Fruit fly (Drosophila melanogaster) whole organism, embryonic: Measurements from ENCODE around the gene CG10669.

Source experiments
- B-H2 ChIP-seq: fragments of 200-800 bp; sonication (Bioruptor generic); optimal IDR thresholded peaks from 2 replicates; lab custom pipeline; 2018; ENCODE audit warnings: missing biosample characterization, mild to moderate bottlenecking, missing genetic modification characterization
- CG10565 ChIP-seq: fragments of 200-800 bp; sonication (Bioruptor generic); optimal IDR thresholded peaks from 3 replicates; lab custom pipeline; 2016; ENCODE audit warnings: missing biosample characterization, mild to moderate bottlenecking, missing genetic modification characterization
- CG12391 ChIP-seq: fragments of 200-800 bp; sonication (Bioruptor generic); optimal IDR thresholded peaks from 3 replicates; lab custom pipeline; 2018; ENCODE audit warnings: missing biosample characterization, mild to moderate bottlenecking, missing genetic modification characterization, moderate library complexity
- CG13894 ChIP-seq: fragments of 200-800 bp; sonication (Bioruptor generic); optimal IDR thresholded peaks from 3 replicates; lab custom pipeline; 2018; ENCODE audit warnings: missing biosample characterization, mild to moderate bottlenecking, missing genetic modification characterization, moderate library complexity
- CG15514 ChIP-seq: fragments of 200-800 bp; sonication (Bioruptor generic); optimal IDR thresholded peaks from 3 replicates; lab custom pipeline; 2017; ENCODE audit warnings: missing biosample characterization, missing genetic modification characterization, mild to moderate bottlenecking, moderate library complexity, missing genetic modification reagents
- CG16779 ChIP-seq: fragments of 200-800 bp; sonication (Bioruptor generic); IDR thresholded peaks from 2 replicates; pipeline ENCODE4 v1.3.6; 2022; ENCODE audit warnings: missing biosample characterization, missing genetic modification characterization
- CG17385 ChIP-seq: fragments of 200-800 bp; sonication (Bioruptor generic); optimal IDR thresholded peaks from 3 replicates; lab custom pipeline; 2018; ENCODE audit warnings: missing biosample characterization, mild to moderate bottlenecking, missing genetic modification characterization
- CG3065 ChIP-seq: fragments of 200-800 bp; sonication (Bioruptor generic); optimal IDR thresholded peaks from 2 replicates; lab custom pipeline; 2016; ENCODE audit warnings: missing biosample characterization, missing genetic modification characterization
- CG34224 ChIP-seq: fragments of 200-800 bp; sonication (Bioruptor generic); IDR thresholded peaks from 3 replicates; pipeline ENCODE4 v1.3.6; 2022; ENCODE audit warnings: missing biosample characterization, missing genetic modification characterization; ENCODE audit not compliant: partially characterized antibody
- CG34422 ChIP-seq: fragments of 200-800 bp; sonication (Bioruptor generic); IDR thresholded peaks from 3 replicates; pipeline ENCODE4 v1.3.6; 2022; ENCODE audit warnings: missing biosample characterization, missing genetic modification characterization
- CG6765 ChIP-seq: fragments of 200-800 bp; sonication (Bioruptor generic); optimal IDR thresholded peaks from 3 replicates; lab custom pipeline; 2017; ENCODE audit warnings: missing biosample characterization, mild to moderate bottlenecking, missing genetic modification characterization
- CkIIα-i1 ChIP-seq: fragments of 200-800 bp; sonication (Bioruptor generic); IDR thresholded peaks from 2 replicates; pipeline ENCODE4 v1.3.6; 2022; ENCODE audit warnings: missing biosample characterization, missing genetic modification characterization
- GATAe ChIP-seq: fragments of 200-800 bp; sonication (Bioruptor generic); conservative IDR thresholded peaks from 2 replicates; pipeline ENCODE4 v1.3.6; 2022; ENCODE audit warnings: missing biosample characterization, missing genetic modification characterization
- HLH54F ChIP-seq: fragments of 200-800 bp; sonication (Bioruptor generic); optimal IDR thresholded peaks from 3 replicates; lab custom pipeline; 2016; ENCODE audit warnings: missing biosample characterization, missing genetic modification characterization
- Hey ChIP-seq: fragments of 200-800 bp; sonication (Bioruptor generic); optimal IDR thresholded peaks from 3 replicates; lab custom pipeline; 2018; ENCODE audit warnings: missing biosample characterization, mild to moderate bottlenecking, missing genetic modification characterization
- Hr78 ChIP-seq, 2 experiments: fragments of 200-800 bp in 1 of 2; fragments of >200 bp in 1 of 2; sonication (Bioruptor generic) in 1 of 2; optimal IDR thresholded peaks; 2 replicates each; lab custom pipeline; 2017 to 2019; ENCODE audit warnings: missing biosample characterization in 2 of 2, missing genetic modification characterization in 2 of 2, mild to moderate bottlenecking in 1 of 2, moderate library complexity in 1 of 2
- Lim3 ChIP-seq: fragments of 200-800 bp; sonication (Bioruptor generic); IDR thresholded peaks from 2 replicates; pipeline ENCODE4 v1.3.6; 2022; ENCODE audit warnings: missing biosample characterization, missing genetic modification characterization
- Meics ChIP-seq: fragments of 200-800 bp; sonication (Bioruptor generic); optimal IDR thresholded peaks from 2 replicates; lab custom pipeline; 2017; ENCODE audit warnings: missing biosample characterization, mild to moderate bottlenecking, missing genetic modification characterization
- NK7.1 ChIP-seq: fragments of 200-800 bp; sonication (Bioruptor generic); optimal IDR thresholded peaks from 3 replicates; lab custom pipeline; 2016; ENCODE audit warnings: missing biosample characterization, missing genetic modification characterization
- Nf-YB ChIP-seq: fragments of 200-800 bp; sonication (Bioruptor generic); optimal IDR thresholded peaks from 3 replicates; lab custom pipeline; 2019; ENCODE audit warnings: missing biosample characterization, mild to moderate bottlenecking, missing genetic modification characterization, moderate library complexity
- NfI ChIP-seq: fragments of 200-800 bp; sonication (Bioruptor generic); optimal IDR thresholded peaks from 3 replicates; lab custom pipeline; 2018; ENCODE audit warnings: missing biosample characterization, mild to moderate bottlenecking, missing genetic modification characterization, moderate library complexity
- PHDP ChIP-seq: fragments of 200-800 bp; sonication (Bioruptor generic); optimal IDR thresholded peaks from 3 replicates; lab custom pipeline; 2018; ENCODE audit warnings: missing biosample characterization, mild to moderate bottlenecking, missing genetic modification characterization, moderate library complexity
- Six4 ChIP-seq: fragments of 200-800 bp; sonication (Bioruptor generic); optimal IDR thresholded peaks from 2 replicates; lab custom pipeline; 2016; ENCODE audit warnings: missing biosample characterization, missing genetic modification characterization
- Trl ChIP-seq, 3 experiments: fragments of >200 bp in 2 of 3; fragments of 200-800 bp in 1 of 3; sonication (Bioruptor generic) in 1 of 3; optimal IDR thresholded peaks; 2 replicates in 1 of 3; 3 replicates in 2 of 3; lab custom pipeline; 2016 to 2017; ENCODE audit warnings: missing biosample characterization in 1 of 3, missing genetic modification characterization in 1 of 3
- YL-1 ChIP-seq: fragments of 200-800 bp; sonication (Bioruptor generic); optimal IDR thresholded peaks from 3 replicates; lab custom pipeline; 2017; ENCODE audit warnings: missing biosample characterization, mild to moderate bottlenecking, missing genetic modification characterization
- cas ChIP-seq: fragments of 200-800 bp; sonication (Bioruptor generic); IDR thresholded peaks from 2 replicates; pipeline ENCODE4 v1.3.6; 2022; ENCODE audit warnings: missing biosample characterization, missing genetic modification characterization
- cg ChIP-seq: fragments of 200-800 bp; sonication (Bioruptor generic); optimal IDR thresholded peaks from 3 replicates; lab custom pipeline; 2019; ENCODE audit warnings: missing biosample characterization, mild to moderate bottlenecking, missing genetic modification characterization, moderate library complexity
- chinmo ChIP-seq: fragments of 200-800 bp; sonication (Bioruptor generic); IDR thresholded peaks from 4 replicates; pipeline ENCODE4 v1.3.6; 2022; ENCODE audit warnings: missing biosample characterization, missing genetic modification characterization; ENCODE audit not compliant: partially characterized antibody
- chn ChIP-seq: fragments of 200-800 bp; sonication (Bioruptor generic); optimal IDR thresholded peaks from 2 replicates; lab custom pipeline; 2016; ENCODE audit warnings: missing biosample characterization, missing genetic modification characterization
- ci ChIP-seq: fragments of 200-800 bp; sonication (Bioruptor generic); IDR thresholded peaks from 3 replicates; pipeline ENCODE4 v1.3.6; 2022; ENCODE audit warnings: missing biosample characterization, missing genetic modification characterization
- danr ChIP-seq: fragments of 200-800 bp; sonication (Bioruptor generic); IDR thresholded peaks from 2 replicates; pipeline ENCODE4 v1.3.6; 2022; ENCODE audit warnings: missing biosample characterization, missing genetic modification characterization
- dysf ChIP-seq: fragments of 200-800 bp; sonication (Bioruptor generic); IDR thresholded peaks from 3 replicates; pipeline ENCODE4 v1.3.6; 2022; ENCODE audit warnings: missing biosample characterization, missing genetic modification characterization
- exex ChIP-seq: fragments of 200-800 bp; sonication (Bioruptor generic); optimal IDR thresholded peaks from 4 replicates; lab custom pipeline; 2018; ENCODE audit warnings: missing biosample characterization, mild to moderate bottlenecking, missing genetic modification characterization, moderate library complexity
- fd96Cb ChIP-seq: fragments of 200-800 bp; sonication (Bioruptor generic); optimal IDR thresholded peaks from 2 replicates; lab custom pipeline; 2018; ENCODE audit warnings: missing biosample characterization, mild to moderate bottlenecking, missing genetic modification characterization, moderate library complexity
- gem ChIP-seq: fragments of 200-800 bp; sonication (Bioruptor generic); optimal IDR thresholded peaks from 2 replicates; lab custom pipeline; 2019; ENCODE audit warnings: missing biosample characterization, mild to moderate bottlenecking, missing genetic modification characterization, moderate library complexity
- gt ChIP-seq: fragments of 200-800 bp; sonication (Bioruptor generic); IDR thresholded peaks from 2 replicates; pipeline ENCODE4 v1.3.6; 2022; ENCODE audit warnings: missing biosample characterization, missing genetic modification characterization
- kah ChIP-seq: fragments of 200-800 bp; sonication (Bioruptor generic); optimal IDR thresholded peaks from 2 replicates; lab custom pipeline; 2018; ENCODE audit warnings: missing biosample characterization, mild to moderate bottlenecking, missing genetic modification characterization
- kay ChIP-seq: fragments of 200-800 bp; sonication (Bioruptor generic); optimal IDR thresholded peaks from 2 replicates; lab custom pipeline; 2016; ENCODE audit warnings: missing biosample characterization, missing genetic modification characterization
- ken ChIP-seq: fragments of 200-800 bp; sonication (Bioruptor generic); IDR thresholded peaks from 3 replicates; pipeline ENCODE4 v1.3.6; 2022; ENCODE audit warnings: missing biosample characterization, missing genetic modification characterization
- onecut ChIP-seq: fragments of 200-800 bp; sonication (Bioruptor generic); IDR thresholded peaks from 2 replicates; pipeline ENCODE4 v1.3.6; 2022; ENCODE audit warnings: missing biosample characterization, missing genetic modification characterization
- pzg ChIP-seq: fragments of 200-800 bp; sonication (Bioruptor generic); optimal IDR thresholded peaks from 3 replicates; lab custom pipeline; 2018; ENCODE audit warnings: missing biosample characterization, mild to moderate bottlenecking, missing genetic modification characterization, moderate library complexity
- sens ChIP-seq: fragments of 200-800 bp; sonication (Bioruptor generic); peaks from one replicate; lab custom pipeline; 2016; ENCODE audit warnings: missing biosample characterization, missing genetic modification characterization
- sim ChIP-seq: fragments of 200-800 bp; sonication (Bioruptor generic); IDR thresholded peaks from 2 replicates; pipeline ENCODE4 v1.3.6; 2022; ENCODE audit warnings: missing biosample characterization, missing genetic modification characterization
- sug ChIP-seq: fragments of 200-800 bp; optimal IDR thresholded peaks from 2 replicates; lab custom pipeline; 2019; ENCODE audit warnings: missing biosample characterization, mild to moderate bottlenecking, missing genetic modification characterization, moderate library complexity
- yki ChIP-seq: fragments of >200 bp; optimal IDR thresholded peaks from 3 replicates; lab custom pipeline; 2018
- z ChIP-seq: fragments of 200-800 bp; sonication (Bioruptor generic); IDR thresholded peaks from 3 replicates; pipeline ENCODE4 v1.3.6; 2022; ENCODE audit warnings: missing biosample characterization, missing genetic modification characterization

The CG10669 gene

dm6 chr3R:25292864-25293284, 42.2 kb downstream of the CG10669 start, which contains the start of gene CG31098 (continued):
- TF ChIP-seq YL-1 (GFP tag; lab: Kevin White, UChicago), result peak; percentile 0
- peak; percentile 47 for TF ChIP-seq CG17385 (GFP tag; lab: Kevin White, UChicago)
- TF ChIP-seq B-H2 (GFP tag; lab: Kevin White, UChicago), result peak; percentile 61
- TF ChIP-seq dysf (GFP tag; lab: Robert Waterston, UW), result no peak
- TF ChIP-seq gt (GFP tag; lab: Robert Waterston, UW), result no peak
- peak; percentile 60 for TF ChIP-seq PHDP (tag; lab: Kevin White, UChicago)
- TF ChIP-seq CG6765 (GFP tag; lab: Kevin White, UChicago), result peak; percentile 52
- peak; percentile 49; the same call in 1 of the 3 replicates for TF ChIP-seq CG34224 (GFP tag; lab: Robert Waterston, UW)
- TF ChIP-seq HLH54F, result no peak
- TF ChIP-seq Trl (optimal IDR thresholded peaks at IDR 0.05; lab: Kevin White, UChicago), result peak; percentile 47 to 51
- no peak for TF ChIP-seq Trl (GFP tag; optimal IDR thresholded peaks at IDR 0.05; lab: Kevin White, UChicago)
- TF ChIP-seq ci, result peak; percentile 22; the same call in 1 of the 3 replicates
- peak; percentile 58 for TF ChIP-seq CG15514 (GFP tag; lab: Kevin White, UChicago)
- TF ChIP-seq CkIIα-i1, result no peak
- TF ChIP-seq GATAe, result no peak

- TF ChIP-seq Lim3 (GFP tag; lab: Robert Waterston, UW) (no peak), CG12391 (tag; lab: Kevin White, UChicago) (no peak), sens (GFP tag; lab: Kevin White, UChicago) (no peak), gem (tag; lab: Kevin White, UChicago) (no peak), cg (no peak), onecut (GFP tag; lab: Robert Waterston, UW) (no peak), Hey (tag; lab: Kevin White, UChicago) (no peak)
Observed at dm6 chr3R:25289589-25289988, 45.5 kb downstream of the CG10669 start, which contains the start of gene CG11893. Gene CG11893 (plus strand): TSS chr3R:25289889.

- TF ChIP-seq sens (GFP tag; lab: Kevin White, UChicago), result peak; percentile 13
- no peak for TF ChIP-seq pzg (GFP tag; lab: Kevin White, UChicago)
- no peak for TF ChIP-seq chn
- TF ChIP-seq NK7.1 (GFP tag; lab: Kevin White, UChicago), result no peak
- no peak for TF ChIP-seq CG3065 (GFP tag; lab: Kevin White, UChicago)
- TF ChIP-seq Hr78 (GFP tag; optimal IDR thresholded peaks at IDR 0.05; lab: Kevin White, UChicago), result no peak
- no peak for TF ChIP-seq Six4 (GFP tag; lab: Kevin White, UChicago)
- TF ChIP-seq NfI (GFP tag; lab: Kevin White, UChicago), result no peak
- no peak for TF ChIP-seq CG13894 (tag; lab: Kevin White, UChicago)
- TF ChIP-seq sim (GFP tag; lab: Robert Waterston, UW), result no peak
- TF ChIP-seq ken (GFP tag; lab: Robert Waterston, UW), result no peak
- TF ChIP-seq Nf-YB, result no peak
- TF ChIP-seq z (GFP tag; lab: Robert Waterston, UW), result 0 out of 3 replicates have a peak, but pooled peaks have one; percentile 31
- no peak for TF ChIP-seq kay (GFP tag; lab: Kevin White, UChicago)
- TF ChIP-seq fd96Cb (tag; lab: Kevin White, UChicago), result no peak
- no peak for TF ChIP-seq kah (GFP tag; lab: Kevin White, UChicago)
- no peak for TF ChIP-seq yki (lab: Kevin White, UChicago)
- no peak for TF ChIP-seq danr (GFP tag; lab: Robert Waterston, UW)
- no peak for TF ChIP-seq CG10565 (GFP tag; lab: Kevin White, UChicago)
- TF ChIP-seq Trl (optimal IDR thresholded peaks at IDR 0.05; lab: Kevin White, UChicago), result peak in 1 of 2 experiments; percentile 16
- no peak for TF ChIP-seq Trl (GFP tag; optimal IDR thresholded peaks at IDR 0.05; lab: Kevin White, UChicago)
- no peak for TF ChIP-seq cas (GFP tag; lab: Robert Waterston, UW)
- 0 out of 4 replicates have a peak, but pooled peaks have one; percentile 17 for TF ChIP-seq chinmo (GFP tag; lab: Robert Waterston, UW)
- TF ChIP-seq Meics, result no peak
- peak; percentile 29 for TF ChIP-seq sug (tag; lab: Kevin White, UChicago)
- no peak for TF ChIP-seq CG16779 (GFP tag; lab: Robert Waterston, UW)
- peak; percentile 69 for TF ChIP-seq exex (tag; lab: Kevin White, UChicago)
- TF ChIP-seq CG34422 (GFP tag; lab: Robert Waterston, UW), result no peak
Observed at dm6 chr3R:25287128-25287527, 47.9 kb downstream of the CG10669 start, which contains the start of gene CG13658. Gene CG13658 (plus strand): TSS chr3R:25287474.
